Worm (Caenorhabditis elegans) whole organism, young adult: ENCODE measurements around the gene prx-19.

Experiments
- F22D6.2 ChIP-seq: sonication (generic microtip); optimal IDR thresholded peaks from 2 replicates; lab custom pipeline; 2016; ENCODE audit warnings: mild to moderate bottlenecking, missing genetic modification characterization, missing compliant biosample characterization
- F39B2.1 ChIP-seq: fragments of 200-800 bp; sonication (Bioruptor generic); IDR thresholded peaks from 2 replicates; pipeline ENCODE4 v1.3.6; 2022; ENCODE audit warnings: missing genetic modification reagents, missing genetic modification characterization, missing compliant biosample characterization
- F57C9.4 ChIP-seq: sonication (generic microtip); optimal IDR thresholded peaks from 2 replicates; lab custom pipeline; 2017; ENCODE audit warnings: mild to moderate bottlenecking, missing genetic modification characterization, missing compliant biosample characterization
- T07F8.4 ChIP-seq: sonication (generic microtip); optimal IDR thresholded peaks from 2 replicates; lab custom pipeline; 2016; ENCODE audit warnings: mild to moderate bottlenecking, missing genetic modification characterization, moderate library complexity, missing compliant biosample characterization
- Y56A3A.18 ChIP-seq: fragments of 200-800 bp; sonication (Bioruptor generic); IDR thresholded peaks from 2 replicates; pipeline ENCODE4 v1.3.6; 2022; ENCODE audit warnings: missing genetic modification reagents, missing genetic modification characterization, missing compliant biosample characterization
- Y95B8A.8 ChIP-seq: fragments of 200-800 bp; sonication (Bioruptor generic); IDR thresholded peaks from 2 replicates; pipeline ENCODE4 v1.3.6; 2022; ENCODE audit warnings: missing genetic modification reagents, missing genetic modification characterization, missing compliant biosample characterization
- ama-1 ChIP-seq, 3 experiments: fragments of 150-350 bp in 1 of 3; sonication (generic microtip) in 2 of 3; optimal IDR thresholded peaks; 2 replicates each; lab custom pipeline; 2014 to 2018; ENCODE audit warnings: missing biosample characterization in 2 of 3, missing genetic modification characterization in 2 of 3, missing genetic modification reagents in 2 of 3
- attf-5 ChIP-seq: fragments of 200-800 bp; sonication (Bioruptor generic); optimal IDR thresholded peaks from 2 replicates; lab custom pipeline; 2018; ENCODE audit warnings: mild to moderate bottlenecking, missing genetic modification characterization, missing compliant biosample characterization
- bed-2 ChIP-seq: fragments of 200-800 bp; sonication (Bioruptor generic); IDR thresholded peaks from 2 replicates; pipeline ENCODE4 v1.3.6; 2022; ENCODE audit warnings: missing genetic modification reagents, missing genetic modification characterization, missing compliant biosample characterization
- cebp-1 ChIP-seq, 2 experiments: fragments of 200-800 bp in 1 of 2; sonication (Bioruptor generic) in 1 of 2; sonication (generic microtip) in 1 of 2; IDR thresholded peaks in 1 of 2; optimal IDR thresholded peaks in 1 of 2; 2 replicates each; pipeline versions ENCODE4 v1.3.6 to Lab custom; 2017 to 2022; ENCODE audit warnings: missing compliant biosample characterization in 2 of 2, missing genetic modification characterization in 2 of 2, mild to moderate bottlenecking in 1 of 2, missing genetic modification reagents in 1 of 2, moderate library complexity in 1 of 2
- cebp-2 ChIP-seq: fragments of 200-800 bp; sonication (Bioruptor generic); IDR thresholded peaks from 2 replicates; pipeline ENCODE4 v1.3.6; 2022; ENCODE audit warnings: missing genetic modification characterization, missing compliant biosample characterization
- chd-7 ChIP-seq: sonication (generic microtip); optimal IDR thresholded peaks from 2 replicates; lab custom pipeline; 2016; ENCODE audit warnings: mild to moderate bottlenecking, missing genetic modification characterization, moderate library complexity, missing compliant biosample characterization
- die-1 ChIP-seq: sonication (generic microtip); optimal IDR thresholded peaks from 2 replicates; lab custom pipeline; 2016; ENCODE audit warnings: missing genotype, mild to moderate bottlenecking, missing genetic modification characterization, missing compliant biosample characterization
- dox-1 ChIP-seq: fragments of 200-800 bp; sonication (Bioruptor generic); IDR thresholded peaks from 2 replicates; pipeline ENCODE4 v1.3.6; 2022; ENCODE audit warnings: missing genetic modification reagents, missing genetic modification characterization, missing compliant biosample characterization
- gei-17 ChIP-seq: fragments of 200-800 bp; sonication (Bioruptor generic); optimal IDR thresholded peaks from 2 replicates; lab custom pipeline; 2018; ENCODE audit warnings: mild to moderate bottlenecking, missing genetic modification characterization, missing compliant biosample characterization
- hmg-1.2 ChIP-seq: fragments of 200-800 bp; sonication (Bioruptor generic); IDR thresholded peaks from 2 replicates; pipeline ENCODE4 v1.3.6; 2022; ENCODE audit warnings: missing genetic modification reagents, missing genetic modification characterization, missing compliant biosample characterization
- hmg-20 ChIP-seq: fragments of 200-800 bp; sonication (Bioruptor generic); IDR thresholded peaks from 2 replicates; pipeline ENCODE4 v1.3.6; 2022; ENCODE audit warnings: missing genetic modification reagents, missing genetic modification characterization, missing compliant biosample characterization
- hsf-1 ChIP-seq: fragments of 200-800 bp; sonication (Bioruptor generic); IDR thresholded peaks from 2 replicates; pipeline ENCODE4 v1.3.6; 2022; ENCODE audit warnings: missing genetic modification reagents, missing genetic modification characterization, missing compliant biosample characterization
- let-607 ChIP-seq, 2 experiments: fragments of 200-800 bp in 1 of 2; sonication (Bioruptor generic) in 1 of 2; sonication (generic microtip) in 1 of 2; optimal IDR thresholded peaks; 2 replicates each; lab custom pipeline; 2016 to 2018; ENCODE audit warnings: mild to moderate bottlenecking in 2 of 2, missing compliant biosample characterization in 2 of 2, missing genetic modification characterization in 2 of 2, moderate library complexity in 2 of 2, missing genotype in 1 of 2
- lin-35 ChIP-seq, 3 experiments: fragments of 150-350 bp in 2 of 3; sonication (generic microtip) in 1 of 3; optimal IDR thresholded peaks; 2 replicates each; lab custom pipeline; 2014 to 2018; ENCODE audit warnings: missing biosample characterization in 3 of 3, missing genetic modification characterization in 3 of 3, missing genetic modification reagents in 3 of 3
- lin-40 ChIP-seq: sonication (generic microtip); optimal IDR thresholded peaks from 2 replicates; lab custom pipeline; 2016; ENCODE audit warnings: missing genetic modification characterization, mild to moderate bottlenecking, missing compliant biosample characterization, missing genotype, missing genetic modification reagents
- madf-10 ChIP-seq: sonication (generic microtip); optimal IDR thresholded peaks from 2 replicates; lab custom pipeline; 2016; ENCODE audit warnings: mild to moderate bottlenecking, missing genetic modification characterization, missing compliant biosample characterization
- madf-3 ChIP-seq: fragments of 200-800 bp; sonication (Bioruptor generic); IDR thresholded peaks from 2 replicates; pipeline ENCODE4 v1.3.6; 2022; ENCODE audit warnings: missing genetic modification reagents, missing genetic modification characterization, missing compliant biosample characterization
- madf-6 ChIP-seq: fragments of 200-800 bp; sonication (Bioruptor generic); IDR thresholded peaks from 2 replicates; pipeline ENCODE4 v1.3.6; 2022; ENCODE audit warnings: missing genetic modification reagents, missing genetic modification characterization, missing compliant biosample characterization
- mes-4 ChIP-seq: sonication (generic microtip); optimal IDR thresholded peaks from 2 replicates; lab custom pipeline; 2016; ENCODE audit warnings: missing genotype, missing genetic modification characterization, missing compliant biosample characterization
- nfya-2 ChIP-seq: fragments of 200-800 bp; sonication (Bioruptor generic); IDR thresholded peaks from 2 replicates; pipeline ENCODE4 v1.3.6; 2022; ENCODE audit warnings: missing genetic modification reagents, missing genetic modification characterization, missing compliant biosample characterization
- nfyb-1 ChIP-seq: fragments of 200-800 bp; sonication (Bioruptor generic); IDR thresholded peaks from 2 replicates; pipeline ENCODE4 v1.3.6; 2022; ENCODE audit warnings: missing genetic modification reagents, missing genetic modification characterization, missing compliant biosample characterization
- nhr-80 ChIP-seq: sonication (generic microtip); optimal IDR thresholded peaks from 2 replicates; lab custom pipeline; 2016; ENCODE audit warnings: missing genetic modification characterization, missing compliant biosample characterization
- snpc-1.3 ChIP-seq: sonication (generic microtip); optimal IDR thresholded peaks from 2 replicates; lab custom pipeline; 2017; ENCODE audit warnings: missing genetic modification characterization, mild to moderate bottlenecking, missing compliant biosample characterization, antibody characterized with exemption, moderate library complexity, missing genotype, missing genetic modification reagents; ENCODE audit not compliant: insufficient read depth
- snpc-4 ChIP-seq, 5 experiments: fragments of 150-350 bp in 1 of 5; sonication (generic microtip) in 4 of 5; optimal IDR thresholded peaks; 2 replicates each; lab custom pipeline; 2014 to 2018; ENCODE audit warnings: missing genetic modification characterization in 5 of 5, missing biosample characterization in 3 of 5, antibody characterized with exemption in 2 of 5, mild to moderate bottlenecking in 2 of 5, missing compliant biosample characterization in 2 of 5, missing genotype in 2 of 5, moderate library complexity in 2 of 5, missing genetic modification reagents in 1 of 5
- somi-1 ChIP-seq: fragments of 200-800 bp; sonication (Bioruptor generic); optimal IDR thresholded peaks from 2 replicates; lab custom pipeline; 2018; ENCODE audit warnings: mild to moderate bottlenecking, missing genetic modification characterization, missing compliant biosample characterization
- unc-130 ChIP-seq: sonication (generic microtip); optimal IDR thresholded peaks from 2 replicates; lab custom pipeline; 2016; ENCODE audit warnings: missing genetic modification reagents, missing genetic modification characterization, missing compliant biosample characterization
- unc-62 ChIP-seq: fragments of 150-350 bp; optimal IDR thresholded peaks from 2 replicates; lab custom pipeline; 2014; ENCODE audit warnings: missing biosample characterization, missing genetic modification reagents, missing genetic modification characterization
- xnd-1 ChIP-seq: sonication (generic microtip); optimal IDR thresholded peaks from 2 replicates; lab custom pipeline; 2016; ENCODE audit warnings: missing genotype, missing genetic modification reagents, missing genetic modification characterization, missing compliant biosample characterization
- ztf-26 ChIP-seq: sonication (generic microtip); optimal IDR thresholded peaks from 2 replicates; lab custom pipeline; 2017; ENCODE audit warnings: missing genetic modification characterization, missing compliant biosample characterization
- ztf-28 ChIP-seq: fragments of 200-800 bp; sonication (Bioruptor generic); IDR thresholded peaks from 2 replicates; pipeline ENCODE4 v1.3.6; 2022; ENCODE audit warnings: missing genetic modification reagents, missing genetic modification characterization, missing compliant biosample characterization

Gene prx-19

ce11 chrIII:8780473-8780872 lies 28.6 kb downstream of the prx-19 start:
- TF ChIP-seq ztf-26 (tag; lab: Kevin White, UChicago) (peak; percentile 60), somi-1 (GFP tag; lab: Kevin White, UChicago) (peak; percentile 60), lin-40 (tag; lab: Kevin White, UChicago) (peak; percentile 61), ztf-28 (GFP tag; lab: Robert Waterston, UW) (no peak), cebp-1 (GFP tag; IDR thresholded peaks at IDR 0.05; lab: Robert Waterston, UW) (no peak), cebp-1 (tag; optimal IDR thresholded peaks at IDR 0.05; lab: Kevin White, UChicago) (peak; percentile 27), chd-7 (peak; percentile 16), ama-1 (optimal IDR thresholded peaks at IDR 0.05; lab: Kevin White, UChicago) (no peak), ama-1 (GFP tag; optimal IDR thresholded peaks at IDR 0.05; lab: Kevin White, UChicago) (no peak)

DNA sequence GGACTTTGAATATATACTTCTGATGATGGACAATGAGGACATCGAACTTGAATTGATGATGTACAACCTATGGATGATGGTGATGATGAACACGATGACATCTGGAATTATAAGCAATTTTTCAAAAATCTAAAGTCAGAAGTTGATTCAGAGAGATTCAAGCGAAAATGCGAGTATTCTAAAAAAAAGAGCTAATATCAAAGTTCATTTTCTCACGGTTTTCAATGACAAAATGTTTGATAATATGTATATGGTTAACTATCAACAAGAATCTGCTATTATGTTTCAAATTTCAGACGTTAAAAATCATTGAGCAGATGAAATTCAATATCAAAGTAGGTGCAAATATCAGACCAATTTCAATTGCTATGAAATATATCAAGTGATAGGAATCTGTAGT lies 29.2 kb downstream of the prx-19 start, which contains the start of gene K02D10.4:
Gene K02D10.4, minus strand, starts transcription at position 101 of the 400 bp plus-strand sequence.
- TF ChIP-seq bed-2 (GFP tag; lab: Robert Waterston, UW) = no peak
- TF ChIP-seq gei-17 (GFP tag; lab: Kevin White, UChicago) = no peak
- TF ChIP-seq F39B2.1 = no peak
- no peak for TF ChIP-seq unc-62 (GFP tag; lab: Kevin White, UChicago)

DNA sequence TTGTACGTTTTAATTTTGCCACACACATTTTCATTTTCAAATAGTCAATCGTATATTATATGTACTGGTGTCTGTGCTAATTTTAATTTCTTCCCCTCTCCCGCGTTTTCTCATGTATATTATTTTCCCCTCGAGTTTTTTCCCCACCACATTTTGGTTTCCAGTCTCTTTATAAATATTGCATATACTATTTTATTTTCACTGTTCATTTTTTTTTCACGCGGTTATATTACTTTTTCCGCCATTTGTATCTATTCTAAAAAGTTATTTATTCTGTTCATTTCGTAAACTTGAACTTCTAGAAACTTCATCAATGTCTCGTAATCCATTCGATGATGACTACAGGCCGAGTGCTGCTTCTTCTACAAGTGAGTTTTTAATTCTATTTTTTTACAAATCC lies 33.1 kb downstream of the prx-19 start, which contains the start of gene snap-29:
Gene snap-29, plus strand, starts transcription at position 301 of the 400 bp plus-strand sequence.
- TF ChIP-seq nfyb-1 (GFP tag; lab: Robert Waterston, UW) (0 out of 2 replicates have a peak, but pooled peaks have one; percentile 9), Y56A3A.18 (GFP tag; lab: Robert Waterston, UW) (no peak)

DNA sequence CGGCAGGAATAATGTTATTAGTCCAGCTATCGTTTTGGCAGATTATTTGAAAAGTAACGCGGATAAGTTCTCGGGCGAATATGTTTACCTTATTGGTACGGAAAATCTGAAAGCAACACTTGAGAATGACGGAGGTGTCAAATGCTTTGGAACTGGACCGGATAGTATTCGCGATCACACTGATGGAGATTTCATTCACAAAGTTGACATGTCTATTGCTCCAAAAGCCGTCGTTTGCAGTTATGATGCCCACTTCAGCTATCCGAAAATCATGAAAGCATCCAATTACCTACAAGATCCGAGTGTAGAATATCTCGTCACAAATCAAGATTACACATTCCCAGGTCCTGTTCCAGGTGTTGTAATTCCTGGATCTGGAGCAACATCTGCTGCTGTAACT lies 35.7 kb downstream of the prx-19 start:
- TF ChIP-seq chd-7 (no peak), hsf-1 (GFP tag; lab: Robert Waterston, UW) (0 out of 2 replicates have a peak, but pooled peaks have one; percentile 22), hmg-20 (GFP tag; lab: Robert Waterston, UW) (no peak), T07F8.4 (tag; lab: Kevin White, UChicago) (no peak), lin-35 (GFP tag; optimal IDR thresholded peaks at IDR 0.05; lab: Kevin White, UChicago) (no peak), madf-10 (tag; lab: Kevin White, UChicago) (no peak), snpc-4 (GFP tag; optimal IDR thresholded peaks at IDR 0.05; lab: Kevin White, UChicago) (no peak), snpc-4 (tag; optimal IDR thresholded peaks at IDR 0.05; lab: Kevin White, UChicago) (no peak), madf-6 (GFP tag; lab: Robert Waterston, UW) (no peak)

ce11 chrIII:8772428-8773027 lies 36.6 kb downstream of the prx-19 start:
- TF ChIP-seq snpc-1.3 (tag; lab: Kevin White, UChicago) = no peak
- TF ChIP-seq F22D6.2 (tag; lab: Kevin White, UChicago) = no peak
- no peak for TF ChIP-seq mes-4
- no peak for TF ChIP-seq F57C9.4
- TF ChIP-seq hmg-1.2 = peak; percentile 36; the same call in 1 of the 2 replicates
- no peak for TF ChIP-seq die-1
- TF ChIP-seq attf-5 (GFP tag; lab: Kevin White, UChicago) = peak; percentile 2
- peak; percentile 57 for TF ChIP-seq nhr-80 (tag; lab: Kevin White, UChicago)
- TF ChIP-seq xnd-1 (tag; lab: Kevin White, UChicago) = no peak
- no peak for TF ChIP-seq let-607 (tag; optimal IDR thresholded peaks at IDR 0.05; lab: Kevin White, UChicago)
- TF ChIP-seq cebp-1 (GFP tag; IDR thresholded peaks at IDR 0.05; lab: Robert Waterston, UW) = peak; percentile 89
- TF ChIP-seq cebp-1 (tag; optimal IDR thresholded peaks at IDR 0.05; lab: Kevin White, UChicago) = peak; percentile 97
- TF ChIP-seq madf-3 (GFP tag; lab: Robert Waterston, UW) = no peak
- TF ChIP-seq nfya-2 (GFP tag; lab: Robert Waterston, UW) = no peak
- TF ChIP-seq Y95B8A.8 (GFP tag; lab: Robert Waterston, UW) = no peak
- no peak for TF ChIP-seq dox-1 (GFP tag; lab: Robert Waterston, UW)
- TF ChIP-seq cebp-2 = no peak
- no peak for TF ChIP-seq unc-130 (GFP tag; lab: Kevin White, UChicago)
- TF ChIP-seq, all 124 proteins: peak for 4
